Fruit fly (Drosophila melanogaster) whole organism, adult: ENCODE measurements around the gene Abd-B.

Experiments
- CG11617 ChIP-seq: fragments of 200-800 bp; sonication (Bioruptor generic); optimal IDR thresholded peaks from 2 replicates; lab custom pipeline; 2017; ENCODE audit warnings: mild to moderate bottlenecking, missing biosample characterization, missing genetic modification reagents, missing genetic modification characterization
- CG12768 ChIP-seq: fragments of 200-800 bp; sonication (Bioruptor generic); optimal IDR thresholded peaks from 2 replicates; lab custom pipeline; 2017; ENCODE audit warnings: missing biosample characterization, missing genetic modification characterization, mild to moderate bottlenecking, moderate library complexity, missing genetic modification reagents
- CG14711 ChIP-seq: fragments of 200-800 bp; sonication (Bioruptor generic); optimal IDR thresholded peaks from 2 replicates; lab custom pipeline; 2018; ENCODE audit warnings: missing biosample characterization, mild to moderate bottlenecking, missing genetic modification characterization, moderate library complexity
- CG1620 ChIP-seq: fragments of 200-800 bp; sonication (Bioruptor generic); optimal IDR thresholded peaks from 2 replicates; lab custom pipeline; 2016; ENCODE audit warnings: missing biosample characterization, missing genetic modification characterization
- CG33017 ChIP-seq: fragments of 200-800 bp; sonication (Bioruptor generic); optimal IDR thresholded peaks from 2 replicates; lab custom pipeline; 2018; ENCODE audit warnings: missing biosample characterization, mild to moderate bottlenecking, missing genetic modification characterization, moderate library complexity
- CG5204 ChIP-seq: fragments of 200-800 bp; sonication (Bioruptor generic); optimal IDR thresholded peaks from 2 replicates; lab custom pipeline; 2016; ENCODE audit warnings: missing biosample characterization, missing genetic modification characterization
- CG7045 ChIP-seq: fragments of 200-800 bp; sonication (Bioruptor generic); optimal IDR thresholded peaks from 2 replicates; lab custom pipeline; 2017; ENCODE audit warnings: missing biosample characterization, mild to moderate bottlenecking, missing genetic modification characterization
- CG7101 ChIP-seq: fragments of 200-800 bp; sonication (Bioruptor generic); optimal IDR thresholded peaks from 2 replicates; lab custom pipeline; 2018; ENCODE audit warnings: missing biosample characterization, mild to moderate bottlenecking, missing genetic modification characterization, moderate library complexity
- Clk ChIP-seq: fragments of 200-800 bp; sonication (Bioruptor generic); optimal IDR thresholded peaks from 2 replicates; lab custom pipeline; 2017; ENCODE audit warnings: missing biosample characterization, missing genetic modification characterization
- Crg-1 ChIP-seq: fragments of 200-800 bp; sonication (Bioruptor generic); optimal IDR thresholded peaks from 2 replicates; lab custom pipeline; 2016; ENCODE audit warnings: missing biosample characterization, missing genetic modification characterization
- Hr96 ChIP-seq: fragments of 200-800 bp; sonication (Bioruptor generic); optimal IDR thresholded peaks from 2 replicates; lab custom pipeline; 2016; ENCODE audit warnings: missing biosample characterization, missing genetic modification characterization
- Mnt ChIP-seq: fragments of 200-800 bp; sonication (Bioruptor generic); optimal IDR thresholded peaks from 2 replicates; lab custom pipeline; 2016; ENCODE audit warnings: missing biosample characterization, mild to moderate bottlenecking, missing genetic modification characterization
- bab1 ChIP-seq: fragments of 200-800 bp; sonication (Bioruptor generic); optimal IDR thresholded peaks from 3 replicates; lab custom pipeline; 2019; ENCODE audit warnings: missing biosample characterization, mild to moderate bottlenecking, missing genetic modification characterization, moderate library complexity
- cic ChIP-seq: fragments of 200-800 bp; sonication (Bioruptor generic); optimal IDR thresholded peaks from 2 replicates; lab custom pipeline; 2017; ENCODE audit warnings: missing biosample characterization, mild to moderate bottlenecking, missing genetic modification characterization, moderate library complexity
- cnc ChIP-seq, 2 experiments: fragments of >200 bp; optimal IDR thresholded peaks; 2 replicates each; lab custom pipeline; 2017
- kay ChIP-seq: fragments of 200-800 bp; sonication (Bioruptor generic); peaks from one replicate; lab custom pipeline; 2016; ENCODE audit warnings: missing biosample characterization, missing genetic modification characterization, borderline replicate concordance
- ovo ChIP-seq: fragments of 200-800 bp; sonication (Bioruptor generic); optimal IDR thresholded peaks from 2 replicates; lab custom pipeline; 2016; ENCODE audit warnings: missing biosample characterization, missing genetic modification characterization
- pad ChIP-seq: fragments of 200-800 bp; sonication (Bioruptor generic); optimal IDR thresholded peaks from 3 replicates; lab custom pipeline; 2017; ENCODE audit warnings: missing biosample characterization, missing genetic modification characterization, mild to moderate bottlenecking, moderate library complexity, missing genetic modification reagents
- tj ChIP-seq: fragments of 200-800 bp; sonication (Bioruptor generic); optimal IDR thresholded peaks from 3 replicates; lab custom pipeline; 2017; ENCODE audit warnings: missing biosample characterization, mild to moderate bottlenecking, missing genetic modification characterization, moderate library complexity
- toe ChIP-seq: fragments of 200-800 bp; sonication (Bioruptor generic); optimal IDR thresholded peaks from 2 replicates; lab custom pipeline; 2016; ENCODE audit warnings: missing biosample characterization, missing genetic modification characterization

The Abd-B gene

DNA sequence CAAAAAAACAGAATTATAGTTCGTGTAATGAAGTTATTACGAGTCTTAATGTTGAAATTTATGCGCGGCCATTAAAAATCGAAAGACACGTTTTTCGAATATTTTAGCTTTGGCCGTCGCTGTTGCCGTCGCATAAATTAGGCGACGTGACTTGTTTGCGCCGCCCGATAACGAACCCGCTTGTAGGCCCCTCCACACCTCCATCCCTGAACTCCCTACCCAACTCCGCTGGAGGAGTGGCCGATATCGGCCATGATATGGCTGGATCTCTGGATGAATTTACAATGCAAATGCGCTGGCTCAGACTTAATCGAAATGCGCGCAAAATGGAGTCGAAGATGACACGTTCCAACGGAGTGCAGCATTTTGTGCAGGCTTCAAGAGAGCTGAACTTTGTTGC lies 17.6 kb downstream of the Abd-B start:
- TF ChIP-seq CG11617 (GFP tag; lab: Kevin White, UChicago) (no peak), kay (GFP tag; lab: Kevin White, UChicago) (no peak), CG33017 (tag; lab: Kevin White, UChicago) (no peak), CG5204 (GFP tag; lab: Kevin White, UChicago) (no peak), cnc (optimal IDR thresholded peaks at IDR 0.05; lab: Kevin White, UChicago) (no peak), Hr96 (GFP tag; lab: Kevin White, UChicago) (no peak), toe (GFP tag; lab: Kevin White, UChicago) (no peak), CG7045 (GFP tag; lab: Kevin White, UChicago) (no peak), Crg-1 (no peak), cic (GFP tag; lab: Kevin White, UChicago) (no peak), tj (GFP tag; lab: Kevin White, UChicago) (no peak), CG7101 (tag; lab: Kevin White, UChicago) (no peak), bab1 (GFP tag; lab: Kevin White, UChicago) (no peak), Mnt (GFP tag; lab: Kevin White, UChicago) (no peak)

DNA sequence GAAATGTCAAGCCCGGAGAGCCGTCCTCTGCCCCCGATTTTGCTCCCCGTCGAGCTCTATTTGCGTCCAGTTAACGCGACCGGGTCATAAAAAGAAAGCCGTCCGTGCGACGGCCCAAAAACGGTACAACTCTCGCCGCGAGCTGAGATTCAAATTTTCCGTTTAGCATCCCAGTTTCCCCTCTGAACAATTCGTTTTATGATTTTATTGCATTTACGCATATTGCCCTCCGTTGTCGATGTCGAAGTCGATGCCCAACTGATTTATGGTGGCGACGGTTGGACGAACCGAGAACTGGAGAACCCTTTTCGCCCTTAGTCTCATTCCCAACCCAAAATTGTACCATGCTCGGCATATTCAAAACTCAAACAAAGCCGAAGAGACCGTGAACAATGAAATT lies 20.7 kb downstream of the Abd-B start:
- TF ChIP-seq Mnt (GFP tag; lab: Kevin White, UChicago) (no peak), Clk (GFP tag; lab: Kevin White, UChicago) (no peak), CG1620 (GFP tag; lab: Kevin White, UChicago) (no peak), cic (GFP tag; lab: Kevin White, UChicago) (no peak), tj (GFP tag; lab: Kevin White, UChicago) (no peak), pad (GFP tag; lab: Kevin White, UChicago) (no peak), kay (GFP tag; lab: Kevin White, UChicago) (no peak), CG12768 (GFP tag; lab: Kevin White, UChicago) (no peak), toe (GFP tag; lab: Kevin White, UChicago) (no peak), bab1 (GFP tag; lab: Kevin White, UChicago) (no peak), CG5204 (GFP tag; lab: Kevin White, UChicago) (no peak), Hr96 (GFP tag; lab: Kevin White, UChicago) (no peak)

DNA sequence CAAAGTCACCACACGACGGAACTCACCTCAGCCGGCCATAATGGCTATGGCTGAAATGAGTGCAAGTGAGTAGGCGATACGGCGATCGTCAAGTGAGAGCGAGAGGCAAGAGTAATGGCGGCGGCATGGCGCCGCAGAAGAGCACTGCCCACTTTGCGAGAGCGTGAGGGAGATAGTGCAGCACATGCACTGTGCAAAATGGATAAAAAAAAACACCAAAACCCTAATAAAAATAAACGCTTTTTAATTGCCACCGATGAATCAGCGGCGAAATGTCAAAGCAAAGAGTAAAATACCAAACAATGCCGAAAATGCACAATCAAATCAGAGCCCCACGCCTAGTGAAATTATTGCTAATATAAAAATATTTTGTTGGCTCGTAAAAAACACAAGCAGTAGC lies 23.4 kb downstream of the Abd-B start:
- TF ChIP-seq Crg-1 (no peak), pad (GFP tag; lab: Kevin White, UChicago) (no peak), kay (GFP tag; lab: Kevin White, UChicago) (no peak), CG7101 (tag; lab: Kevin White, UChicago) (no peak), CG5204 (GFP tag; lab: Kevin White, UChicago) (no peak), Hr96 (GFP tag; lab: Kevin White, UChicago) (peak; percentile 23)

DNA sequence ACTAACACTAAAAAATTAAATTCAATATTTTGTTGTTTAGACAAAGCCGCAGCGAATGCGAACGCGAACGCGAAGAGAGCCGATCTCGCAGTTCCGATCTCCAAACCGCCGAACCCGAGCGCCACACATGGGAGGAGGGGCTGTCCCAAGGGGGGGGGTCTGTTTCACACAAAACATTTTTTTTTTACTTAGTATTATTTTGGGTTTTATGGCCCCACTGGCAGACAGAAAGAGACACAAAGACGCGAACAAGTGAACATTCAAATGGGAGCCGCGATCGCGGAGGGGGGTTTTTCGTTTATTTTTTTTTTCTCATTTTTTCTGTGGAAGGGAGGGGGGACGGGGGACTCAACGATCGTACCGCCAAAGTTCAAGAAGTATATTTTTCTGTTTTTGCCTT lies 27.8 kb downstream of the Abd-B start:
- TF ChIP-seq CG7045 (GFP tag; lab: Kevin White, UChicago) (no peak), kay (GFP tag; lab: Kevin White, UChicago) (no peak), CG14711 (tag; lab: Kevin White, UChicago) (no peak)

DNA sequence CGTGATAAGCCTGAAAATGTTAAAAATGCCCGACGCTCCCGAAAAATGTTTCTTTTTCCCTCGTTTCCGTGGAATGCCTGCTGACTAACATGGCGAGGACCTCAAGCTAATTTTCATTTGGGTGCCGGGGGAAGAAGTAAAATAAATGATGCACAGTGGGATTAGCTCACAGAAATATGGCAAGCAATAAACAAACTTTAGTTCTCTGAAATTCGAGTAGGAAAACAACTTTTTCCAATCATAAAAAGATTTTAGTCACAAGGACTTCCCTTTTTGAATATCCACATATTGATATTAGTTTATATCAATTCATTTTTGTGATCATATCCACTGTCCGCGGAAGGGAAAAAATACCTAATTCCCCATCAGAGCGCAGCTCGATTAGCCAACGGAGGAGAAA lies 30.8 kb downstream of the Abd-B start:
- TF ChIP-seq tj (GFP tag; lab: Kevin White, UChicago) (no peak), CG12768 (GFP tag; lab: Kevin White, UChicago) (no peak), CG14711 (tag; lab: Kevin White, UChicago) (no peak), CG7101 (tag; lab: Kevin White, UChicago) (no peak), cnc (optimal IDR thresholded peaks at IDR 0.05; lab: Kevin White, UChicago) (no peak), ovo (no peak), CG1620 (GFP tag; lab: Kevin White, UChicago) (no peak), kay (GFP tag; lab: Kevin White, UChicago) (no peak), CG33017 (tag; lab: Kevin White, UChicago) (no peak), Mnt (GFP tag; lab: Kevin White, UChicago) (no peak), CG5204 (GFP tag; lab: Kevin White, UChicago) (no peak), pad (GFP tag; lab: Kevin White, UChicago) (no peak)

dm6 chr3R:16940520-16940919 lies 31.5 kb downstream of the Abd-B start:
- TF ChIP-seq toe (GFP tag; lab: Kevin White, UChicago) (no peak), ovo (no peak), Hr96 (GFP tag; lab: Kevin White, UChicago) (no peak), Clk (GFP tag; lab: Kevin White, UChicago) (no peak), CG14711 (tag; lab: Kevin White, UChicago) (no peak), cic (GFP tag; lab: Kevin White, UChicago) (no peak), bab1 (GFP tag; lab: Kevin White, UChicago) (no peak), CG33017 (tag; lab: Kevin White, UChicago) (no peak), CG7101 (tag; lab: Kevin White, UChicago) (no peak), Mnt (GFP tag; lab: Kevin White, UChicago) (no peak), pad (GFP tag; lab: Kevin White, UChicago) (no peak), tj (GFP tag; lab: Kevin White, UChicago) (no peak)

DNA sequence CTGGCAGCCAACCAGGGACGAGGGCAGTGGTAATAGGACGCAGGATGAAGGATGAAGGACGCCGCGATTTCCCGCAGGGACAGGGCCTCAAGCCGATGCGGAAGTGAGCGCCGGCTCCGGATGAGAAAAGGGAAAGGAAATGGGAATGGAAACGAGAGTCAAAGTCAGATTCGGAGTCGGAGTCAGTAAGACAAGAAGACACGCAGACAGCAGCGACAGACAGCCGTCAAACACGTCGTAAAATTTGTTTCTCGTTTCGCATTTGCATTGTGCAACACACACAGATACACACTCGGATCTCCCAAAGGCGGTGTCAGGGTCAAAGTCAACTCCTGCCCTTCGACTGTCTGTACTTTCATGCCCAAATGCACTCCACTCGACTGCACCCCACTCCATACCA lies 35.7 kb downstream of the Abd-B start:
- TF ChIP-seq CG12768 (GFP tag; lab: Kevin White, UChicago) (no peak), Hr96 (GFP tag; lab: Kevin White, UChicago) (no peak), CG7101 (tag; lab: Kevin White, UChicago) (no peak), kay (GFP tag; lab: Kevin White, UChicago) (no peak), pad (GFP tag; lab: Kevin White, UChicago) (no peak)
